Fruit fly (Drosophila melanogaster): ENCODE results near the gene Oga.

dm6 chr3R:21169525-21170149 lies 49.2 kb upstream of the Oga start:
- no peak for TF ChIP-seq Sin3A (optimal IDR thresholded peaks at IDR 0.05)
- TF ChIP-seq Myc (optimal IDR thresholded peaks at IDR 0.05), result no peak
- no peak for TF ChIP-seq psq (optimal IDR thresholded peaks at IDR 0.05)
